Fruit fly (Drosophila melanogaster): ENCODE measurements around the gene CG10600.

dm6 chr2L:18819044-18819443 lies 20.4 kb downstream of the CG10600 start, which contains the start of gene Ugt36F1:
- TF ChIP-seq br (GFP tag; optimal IDR thresholded peaks at IDR 0.05) (no peak), tai (GFP tag; optimal IDR thresholded peaks at IDR 0.05) (no peak)
